Worm (Caenorhabditis elegans): ENCODE data around the gene fnip-2.

The fnip-2 gene

DNA sequence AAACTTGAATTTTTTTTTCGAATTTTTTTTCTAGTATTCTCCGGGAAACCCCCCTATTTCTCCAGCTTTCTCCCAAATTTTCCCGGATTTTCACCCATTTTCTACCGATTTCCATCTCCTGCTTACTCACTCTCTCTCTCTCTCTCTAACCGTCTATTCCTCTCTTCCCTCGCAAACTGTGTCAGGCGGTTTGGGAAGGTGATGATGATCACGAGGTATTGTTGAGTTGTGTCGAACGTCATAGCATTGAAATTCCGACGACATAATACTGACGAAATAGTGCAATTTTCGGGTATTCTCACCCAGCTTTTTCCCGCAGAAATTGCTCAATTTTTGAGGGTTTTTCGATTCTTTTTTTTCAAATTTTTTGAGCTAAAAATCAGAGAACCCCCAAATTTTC is 2.5 kb upstream of the fnip-2 start (continued):
- TF ChIP-seq ZK546.5 (tag; optimal IDR thresholded peaks at IDR 0.05), result no peak
- TF ChIP-seq ceh-20 (GFP tag; IDR thresholded peaks at IDR 0.05), result no peak
- no peak for TF ChIP-seq daf-12 (tag; optimal IDR thresholded peaks at IDR 0.05)
- no peak for TF ChIP-seq ama-1 (optimal IDR thresholded peaks at IDR 0.05)
- TF ChIP-seq nhr-10 (tag; optimal IDR thresholded peaks at IDR 0.05), result no peak
- TF ChIP-seq snpc-4 (tag; optimal IDR thresholded peaks at IDR 0.05), result no peak
- no peak for TF ChIP-seq Y105C5A.15 (GFP tag; IDR thresholded peaks at IDR 0.05)
- TF ChIP-seq set-16 (GFP tag; IDR thresholded peaks at IDR 0.05), result no peak
- no peak for TF ChIP-seq nhr-48 (tag; optimal IDR thresholded peaks at IDR 0.05)
- no peak for TF ChIP-seq ces-1 (GFP tag; optimal IDR thresholded peaks at IDR 0.05)

- no peak for TF ChIP-seq fos-1 (tag; optimal IDR thresholded peaks at IDR 0.05)
- no peak for TF ChIP-seq Y48G9A.11 (GFP tag; IDR thresholded peaks at IDR 0.05)
- no peak for TF ChIP-seq dmd-9 (GFP tag; IDR thresholded peaks at IDR 0.05)
- no peak for TF ChIP-seq aly-2 (tag; optimal IDR thresholded peaks at IDR 0.05)
- no peak for TF ChIP-seq lim-7 (GFP tag; IDR thresholded peaks at IDR 0.05)
- no peak for TF ChIP-seq lin-15B (tag; optimal IDR thresholded peaks at IDR 0.05)
- no peak for TF ChIP-seq php-3 (GFP tag; IDR thresholded peaks at IDR 0.05)
These were observed 1.7 kb upstream of the fnip-2 start for ce11 chrIV:2220896-2221295.

ce11 chrIV:2221350-2221749 is 1.3 kb upstream of the fnip-2 start:
- TF ChIP-seq nhr-111 (GFP tag; optimal IDR thresholded peaks at IDR 0.05) (no peak), zag-1 (tag; optimal IDR thresholded peaks at IDR 0.05) (no peak), zfp-3 (GFP tag; conservative IDR thresholded peaks at IDR 0.05) (no peak), hlh-30 (tag; optimal IDR thresholded peaks at IDR 0.05; ENCODE audit: insufficient read depth) (peak; percentile 54), ztf-11 (tag; optimal IDR thresholded peaks at IDR 0.05) (no peak), snpc-4 (tag; optimal IDR thresholded peaks at IDR 0.05) (no peak), ceh-62 (tag; optimal IDR thresholded peaks at IDR 0.05) (no peak), lsy-2 (tag; optimal IDR thresholded peaks at IDR 0.05) (no peak), Y48G9A.11 (GFP tag; IDR thresholded peaks at IDR 0.05) (no peak), lin-29 (GFP tag; IDR thresholded peaks at IDR 0.05) (no peak), madf-9 (GFP tag; conservative IDR thresholded peaks at IDR 0.05) (no peak), mxl-3 (GFP tag; optimal IDR thresholded peaks at IDR 0.05) (no peak), daf-12 (tag; optimal IDR thresholded peaks at IDR 0.05) (no peak), Y105C5A.15 (GFP tag; IDR thresholded peaks at IDR 0.05) (no peak), D1046.2 (GFP tag; IDR thresholded peaks at IDR 0.05) (no peak), ztf-7 (tag; optimal IDR thresholded peaks at IDR 0.05) (no peak), nhr-11 (tag; optimal IDR thresholded peaks at IDR 0.05) (no peak), ZK546.5 (tag; optimal IDR thresholded peaks at IDR 0.05) (no peak), hlh-11 (tag; optimal IDR thresholded peaks at IDR 0.05) (peak; percentile 5), mxl-2 (GFP tag; conservative IDR thresholded peaks at IDR 0.05) (no peak), unc-62 (GFP tag; optimal IDR thresholded peaks at IDR 0.05 in 1 of 2) (no peak), unc-62 (tag; optimal IDR thresholded peaks at IDR 0.05) (no peak), daf-16 (GFP tag; optimal IDR thresholded peaks at IDR 0.05) (no peak), daf-16 (tag; optimal IDR thresholded peaks at IDR 0.05) (peak; percentile 42), nhr-28 (tag; optimal IDR thresholded peaks at IDR 0.05) (peak; percentile 41), set-16 (GFP tag; IDR thresholded peaks at IDR 0.05) (no peak), dmd-8 (GFP tag; IDR thresholded peaks at IDR 0.05) (no peak), F37D6.2 (tag; optimal IDR thresholded peaks at IDR 0.05) (no peak), pqm-1 (tag; optimal IDR thresholded peaks at IDR 0.05) (peak; percentile 11), zip-11 (GFP tag; IDR thresholded peaks at IDR 0.05) (no peak), nhr-41 (GFP tag; IDR thresholded peaks at IDR 0.05) (no peak), ceh-82 (tag; optimal IDR thresholded peaks at IDR 0.05) (no peak), aha-1 (tag) (no peak), T26A8.4 (GFP tag; IDR thresholded peaks at IDR 0.05) (no peak), ceh-44 (GFP tag; IDR thresholded peaks at IDR 0.05) (no peak), nhr-42 (GFP tag; IDR thresholded peaks at IDR 0.05) (no peak), F49E8.2 (tag; optimal IDR thresholded peaks at IDR 0.05; ENCODE audit: borderline replicate concordance) (no peak)

Measured in whole organism, L4 larva.